Worm (Caenorhabditis elegans) whole organism, L4/young adult: ENCODE data around the gene klp-3.

Experiments
- W03F9.2 ChIP-seq: fragments of 150-350 bp; optimal IDR thresholded peaks from 2 replicates; lab custom pipeline; 2014; ENCODE audit warnings: missing biosample characterization, missing genetic modification characterization
- dao-5 ChIP-seq: sonication (generic microtip); optimal IDR thresholded peaks from 2 replicates; lab custom pipeline; 2016; ENCODE audit warnings: missing genotype, missing genetic modification characterization, moderate library complexity, missing compliant biosample characterization
- him-1 ChIP-seq: sonication (generic microtip); optimal IDR thresholded peaks from 2 replicates; lab custom pipeline; 2016; ENCODE audit warnings: missing genotype, missing genetic modification reagents, missing genetic modification characterization, missing compliant biosample characterization

klp-3 gene

DNA sequence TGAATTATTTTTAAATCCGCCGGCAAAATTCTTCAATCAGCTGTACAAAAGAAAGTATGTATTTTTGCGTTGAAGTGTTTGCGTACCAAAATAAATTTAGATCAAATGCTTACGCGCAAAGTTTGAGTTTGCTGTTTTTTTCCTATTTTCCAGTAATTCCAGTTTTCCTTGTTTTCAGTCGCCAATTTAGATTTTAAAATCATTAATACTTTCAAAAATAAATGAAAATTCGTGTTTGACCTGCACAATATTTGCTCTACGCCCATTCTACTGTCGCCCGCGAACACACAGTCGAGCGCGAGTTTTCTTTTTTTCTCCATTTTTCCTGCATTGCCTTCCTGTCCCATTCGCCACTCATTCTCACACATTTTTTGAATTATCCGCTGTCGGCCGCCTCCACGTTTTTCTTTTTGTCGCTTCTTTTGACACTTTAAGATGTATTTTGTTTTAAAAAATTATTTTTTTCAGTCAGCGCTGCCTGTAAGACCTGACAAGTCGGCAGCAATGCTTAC, 50.7 kb downstream of the klp-3 start, which contains the start of gene ptc-1:
TSS of gene ptc-1 (plus strand) at position 462 of the 512 bp plus-strand sequence.
- TF ChIP-seq him-1 (tag; lab: Kevin White, UChicago), result no peak
- TF ChIP-seq dao-5, result no peak
- TF ChIP-seq W03F9.2 (tag; lab: Kevin White, UChicago), result no peak

DNA sequence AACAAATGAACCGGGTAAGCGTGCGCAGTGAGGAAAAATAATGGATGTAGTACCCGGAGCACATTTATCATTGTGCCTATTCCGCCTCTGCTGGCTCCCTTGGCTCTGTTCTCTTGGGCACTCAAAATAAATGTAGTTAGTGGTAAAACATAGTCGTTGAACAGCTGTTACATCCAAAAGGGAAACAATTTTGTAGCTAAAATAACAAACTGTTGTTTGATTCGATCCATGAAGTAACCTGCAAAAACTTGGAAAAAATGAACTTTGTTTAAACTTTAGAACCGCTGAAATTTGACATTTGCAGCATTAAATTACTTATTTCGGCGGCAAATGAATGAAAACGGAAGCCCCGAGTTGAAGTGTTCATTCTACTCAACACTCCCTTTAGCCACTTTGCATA, 51.5 kb downstream of the klp-3 start:
- TF ChIP-seq dao-5 (no peak), him-1 (tag; lab: Kevin White, UChicago) (no peak), W03F9.2 (tag; lab: Kevin White, UChicago) (no peak)

DNA sequence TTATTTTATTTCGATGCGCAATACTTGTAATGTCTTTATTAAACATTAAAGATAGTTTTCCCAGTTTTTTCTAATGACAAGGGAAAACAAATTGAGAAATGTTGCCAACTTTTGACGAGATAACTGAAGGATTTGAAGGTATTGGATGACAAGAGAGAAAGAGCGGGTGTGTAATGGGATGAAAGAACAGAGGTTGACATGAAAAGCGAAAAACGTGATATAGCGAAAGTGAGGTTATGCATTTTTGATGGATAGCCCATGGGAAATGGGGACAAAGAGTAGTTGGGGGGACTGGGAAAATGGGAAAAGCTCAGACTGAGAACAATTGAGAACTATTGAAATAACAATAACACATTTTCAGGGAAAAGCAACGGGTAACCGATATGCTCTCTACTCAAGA, 53.0 kb downstream of the klp-3 start:
- no peak for TF ChIP-seq him-1 (tag; lab: Kevin White, UChicago)
- no peak for TF ChIP-seq W03F9.2 (tag; lab: Kevin White, UChicago)
- TF ChIP-seq dao-5, result no peak
